Worm (Caenorhabditis elegans): Measurements from ENCODE around the gene srt-50.

srt-50 gene

ce11 chrIV:15039477-15039876, 35.0 kb upstream of the srt-50 start, which contains the start of gene hrpu-1 (continued):
- TF ChIP-seq somi-1 (GFP tag; optimal IDR thresholded peaks at IDR 0.05) (no peak), lsy-27 (tag; optimal IDR thresholded peaks at IDR 0.05; ENCODE audit: borderline replicate concordance, insufficient read depth) (peak; percentile 41), ztf-26 (tag; optimal IDR thresholded peaks at IDR 0.05) (peak; percentile 20), rcor-1 (GFP tag; IDR thresholded peaks at IDR 0.05) (peak; percentile 75), mcd-1 (GFP tag; IDR thresholded peaks at IDR 0.05) (peak; percentile 87), Y95B8A.8 (GFP tag; IDR thresholded peaks at IDR 0.05) (no peak), C06A6.2 (GFP tag; conservative IDR thresholded peaks at IDR 0.05) (no peak), madf-8 (GFP tag; conservative IDR thresholded peaks at IDR 0.05) (peak; percentile 42), chd-7 (tag; optimal IDR thresholded peaks at IDR 0.05) (no peak), unc-62 (GFP tag; optimal IDR thresholded peaks at IDR 0.05) (no peak), mxl-1 (tag; optimal IDR thresholded peaks at IDR 0.05) (no peak), hmg-20 (GFP tag; IDR thresholded peaks at IDR 0.05) (0 out of 2 replicates have a peak, but pooled peaks have one; percentile 50), F57C9.4 (tag; optimal IDR thresholded peaks at IDR 0.05) (no peak), gei-17 (GFP tag; optimal IDR thresholded peaks at IDR 0.05) (peak; percentile 7), sdz-38 (tag; optimal IDR thresholded peaks at IDR 0.05) (no peak), let-607 (tag; optimal IDR thresholded peaks at IDR 0.05) (peak; percentile 46 to 53), repo-1 (tag; optimal IDR thresholded peaks at IDR 0.05) (peak; percentile 74), ets-4 (GFP tag; optimal IDR thresholded peaks at IDR 0.05) (no peak), fkh-3 (tag; optimal IDR thresholded peaks at IDR 0.05) (no peak), mes-4 (tag; optimal IDR thresholded peaks at IDR 0.05) (no peak), F33H1.4 (GFP tag; IDR thresholded peaks at IDR 0.05) (peak; percentile 82), B0336.3 (GFP tag; IDR thresholded peaks at IDR 0.05) (peak; percentile 91), rec-8 (tag; optimal IDR thresholded peaks at IDR 0.05) (no peak), xnd-1 (tag; optimal IDR thresholded peaks at IDR 0.05) (peak; percentile 59), athp-1 (tag; optimal IDR thresholded peaks at IDR 0.05) (peak; percentile 73), ztf-6 (GFP tag; IDR thresholded peaks at IDR 0.05) (no peak), lin-54 (GFP tag; optimal IDR thresholded peaks at IDR 0.05) (peak; percentile 97), him-1 (tag; optimal IDR thresholded peaks at IDR 0.05) (peak; percentile 59), dpff-1 (tag; optimal IDR thresholded peaks at IDR 0.05) (no peak), ztf-25 (GFP tag; IDR thresholded peaks at IDR 0.05) (no peak), mel-28 (tag; optimal IDR thresholded peaks at IDR 0.05; ENCODE audit: borderline replicate concordance) (no peak), sptf-2 (GFP tag; optimal IDR thresholded peaks at IDR 0.05) (no peak), F55B11.4 (tag; optimal IDR thresholded peaks at IDR 0.05; ENCODE audit: borderline replicate concordance, insufficient read depth) (no peak), die-1 (tag; optimal IDR thresholded peaks at IDR 0.05) (no peak), lin-35 (GFP tag; optimal IDR thresholded peaks at IDR 0.05) (peak in 2 of 3 experiments; percentile 79 to 93), unc-130 (GFP tag; optimal IDR thresholded peaks at IDR 0.05) (peak; percentile 67), madf-3 (GFP tag; IDR thresholded peaks at IDR 0.05) (0 out of 2 replicates have a peak, but pooled peaks have one; percentile 62), cebp-2 (GFP tag; IDR thresholded peaks at IDR 0.05) (peak; percentile 96; the same call in 1 of the 2 replicates), hrde-1 (tag; optimal IDR thresholded peaks at IDR 0.05; ENCODE audit: borderline replicate concordance) (peak; percentile 41), lir-1 (GFP tag; conservative IDR thresholded peaks at IDR 0.05) (peak; percentile 77), madf-6 (GFP tag; IDR thresholded peaks at IDR 0.05) (peak; percentile 84), snpc-4 (GFP tag; optimal IDR thresholded peaks at IDR 0.05) (peak; percentile 79), snpc-4 (tag; optimal IDR thresholded peaks at IDR 0.05) (peak; percentile 75 to 96 (median 87)), ZK185.1 (tag; optimal IDR thresholded peaks at IDR 0.05; ENCODE audit: poor library complexity, severe bottlenecking) (peak; percentile 62), madf-10 (tag; optimal IDR thresholded peaks at IDR 0.05) (no peak), hmg-1.2 (GFP tag; IDR thresholded peaks at IDR 0.05) (peak; percentile 56), tlf-1 (GFP tag; optimal IDR thresholded peaks at IDR 0.05) (peak; percentile 84), Y79H2A.3 (GFP tag; conservative IDR thresholded peaks at IDR 0.05) (0 out of 2 replicates have a peak, but pooled peaks have one; percentile 38)

All from whole organism, young adult.